Worm (Caenorhabditis elegans) whole organism, L3 larva: ENCODE data around the gene T01B11.1.

ENCODE experiments used
- R02D3.7 ChIP-seq: fragments of 150-350 bp; optimal IDR thresholded peaks from 2 replicates; lab custom pipeline; 2014; ENCODE audit warnings: missing biosample characterization, missing genetic modification characterization
- ZK546.5 ChIP-seq: sonication (generic microtip); optimal IDR thresholded peaks from 2 replicates; lab custom pipeline; 2017; ENCODE audit warnings: missing biosample characterization, missing genetic modification characterization
- ceh-16 ChIP-seq: sonication (generic microtip); optimal IDR thresholded peaks from 2 replicates; lab custom pipeline; 2017; ENCODE audit warnings: missing biosample characterization, missing genetic modification characterization
- ceh-28 ChIP-seq: fragments of 150-350 bp; optimal IDR thresholded peaks from 2 replicates; lab custom pipeline; 2014; ENCODE audit warnings: missing biosample characterization, missing genetic modification reagents, missing genetic modification characterization
- ceh-9 ChIP-seq: sonication (generic microtip); optimal IDR thresholded peaks from 2 replicates; lab custom pipeline; 2018; ENCODE audit warnings: missing biosample characterization, missing genetic modification characterization
- daf-12 ChIP-seq: fragments of 150-350 bp; optimal IDR thresholded peaks from 2 replicates; lab custom pipeline; 2014; ENCODE audit warnings: missing biosample characterization, missing genetic modification reagents, missing genetic modification characterization
- egl-27 ChIP-seq: sonication (generic microtip); optimal IDR thresholded peaks from 4 replicates; lab custom pipeline; 2017; ENCODE audit warnings: missing biosample characterization, missing genetic modification reagents, missing genetic modification characterization
- egl-5 ChIP-seq: fragments of 150-350 bp; optimal IDR thresholded peaks from 2 replicates; lab custom pipeline; 2017; ENCODE audit warnings: missing biosample characterization, missing genetic modification reagents, missing genetic modification characterization, inconsistent platforms
- elt-1 ChIP-seq: fragments of 150-350 bp; optimal IDR thresholded peaks from 2 replicates; lab custom pipeline; 2014; ENCODE audit warnings: missing biosample characterization, missing genetic modification characterization
- elt-2 ChIP-seq: sonication (generic microtip); optimal IDR thresholded peaks from 2 replicates; lab custom pipeline; 2016; ENCODE audit warnings: missing genetic modification reagents, mild to moderate bottlenecking, missing genetic modification characterization, missing compliant biosample characterization
- elt-3 ChIP-seq, 3 experiments: fragments of 150-350 bp in 1 of 3; sonication (generic microtip) in 2 of 3; optimal IDR thresholded peaks; 2 replicates in 2 of 3; 4 replicates in 1 of 3; lab custom pipeline; 2014 to 2017; ENCODE audit warnings: missing biosample characterization in 3 of 3, missing genetic modification characterization in 3 of 3
- eor-1 ChIP-seq, 2 experiments: fragments of 150-350 bp; optimal IDR thresholded peaks; 2 replicates each; lab custom pipeline; 2014 to 2018; ENCODE audit warnings: missing biosample characterization in 2 of 2, missing genetic modification characterization in 2 of 2
- fkh-10 ChIP-seq: sonication (generic microtip); optimal IDR thresholded peaks from 2 replicates; lab custom pipeline; 2017; ENCODE audit warnings: missing biosample characterization, missing genetic modification reagents, missing genetic modification characterization
- fkh-2 ChIP-seq: fragments of 150-350 bp; optimal IDR thresholded peaks from 2 replicates; lab custom pipeline; 2014; ENCODE audit warnings: missing biosample characterization, missing genetic modification reagents, missing genetic modification characterization
- fos-1 ChIP-seq: fragments of 150-350 bp; optimal IDR thresholded peaks from 2 replicates; lab custom pipeline; 2014; ENCODE audit warnings: missing biosample characterization, missing genetic modification characterization
- jun-1 ChIP-seq: fragments of 150-350 bp; optimal IDR thresholded peaks from 2 replicates; lab custom pipeline; 2014; ENCODE audit warnings: missing biosample characterization, missing genetic modification reagents, missing genetic modification characterization
- lin-15B ChIP-seq: fragments of 150-350 bp; optimal IDR thresholded peaks from 2 replicates; lab custom pipeline; 2014; ENCODE audit warnings: missing biosample characterization, missing genetic modification characterization
- lin-39 ChIP-seq: fragments of 150-350 bp; optimal IDR thresholded peaks from 2 replicates; lab custom pipeline; 2018; ENCODE audit warnings: missing biosample characterization, missing genetic modification reagents, missing genetic modification characterization
- lsy-12 ChIP-seq: sonication (generic microtip); optimal IDR thresholded peaks from 2 replicates; lab custom pipeline; 2016; ENCODE audit warnings: mild to moderate bottlenecking, missing genetic modification characterization, missing compliant biosample characterization
- mdl-1 ChIP-seq: fragments of 150-350 bp; optimal IDR thresholded peaks from 2 replicates; lab custom pipeline; 2014; ENCODE audit warnings: missing biosample characterization, missing genetic modification characterization
- nhr-11 ChIP-seq: fragments of 150-350 bp; optimal IDR thresholded peaks from 2 replicates; lab custom pipeline; 2014; ENCODE audit warnings: missing biosample characterization, missing genetic modification characterization
- nhr-12 ChIP-seq: fragments of 150-350 bp; optimal IDR thresholded peaks from 2 replicates; lab custom pipeline; 2014; ENCODE audit warnings: missing biosample characterization, missing genetic modification characterization
- nhr-23 ChIP-seq: fragments of 150-350 bp; optimal IDR thresholded peaks from 2 replicates; lab custom pipeline; 2014; ENCODE audit warnings: missing biosample characterization, missing genetic modification reagents, missing genetic modification characterization
- nhr-25 ChIP-seq: sonication (generic microtip); optimal IDR thresholded peaks from 2 replicates; lab custom pipeline; 2017; ENCODE audit warnings: missing biosample characterization, missing genetic modification characterization
- nhr-28 ChIP-seq: fragments of 150-350 bp; optimal IDR thresholded peaks from 2 replicates; lab custom pipeline; 2014; ENCODE audit warnings: missing biosample characterization, missing genetic modification characterization
- nhr-43 ChIP-seq: sonication (generic microtip); optimal IDR thresholded peaks from 2 replicates; lab custom pipeline; 2016; ENCODE audit warnings: mild to moderate bottlenecking, missing genetic modification characterization, missing compliant biosample characterization; ENCODE audit not compliant: poor library complexity, severe bottlenecking
- nhr-77 ChIP-seq: fragments of 150-350 bp; optimal IDR thresholded peaks from 2 replicates; lab custom pipeline; 2014; ENCODE audit warnings: missing biosample characterization, missing genetic modification characterization
- pha-4 ChIP-seq: fragments of 150-350 bp; optimal IDR thresholded peaks from 2 replicates; lab custom pipeline; 2014; ENCODE audit warnings: missing biosample characterization, missing genetic modification reagents, missing genetic modification characterization
- pqm-1 ChIP-seq: fragments of 150-350 bp; optimal IDR thresholded peaks from 2 replicates; lab custom pipeline; 2017; ENCODE audit warnings: missing biosample characterization, missing genetic modification characterization, inconsistent platforms
- sea-2 ChIP-seq: fragments of 150-350 bp; sonication (generic microtip); optimal IDR thresholded peaks from 4 replicates; lab custom pipeline; 2014; ENCODE audit warnings: missing biosample characterization, missing genetic modification reagents, missing genetic modification characterization
- tbx-2 ChIP-seq: sonication (generic microtip); optimal IDR thresholded peaks from 2 replicates; lab custom pipeline; 2016; ENCODE audit warnings: mild to moderate bottlenecking, missing genetic modification characterization, missing compliant biosample characterization
- unc-62 ChIP-seq: fragments of 150-350 bp; sonication (generic microtip); optimal IDR thresholded peaks from 4 replicates; lab custom pipeline; 2014; ENCODE audit warnings: missing biosample characterization, missing genetic modification reagents, missing genetic modification characterization
- zag-1 ChIP-seq: fragments of 150-350 bp; optimal IDR thresholded peaks from 2 replicates; lab custom pipeline; 2014; ENCODE audit warnings: missing biosample characterization, missing genetic modification characterization
- ztf-11 ChIP-seq: fragments of 150-350 bp; optimal IDR thresholded peaks from 2 replicates; lab custom pipeline; 2014; ENCODE audit warnings: missing biosample characterization, missing genetic modification characterization
- ztf-4 ChIP-seq: fragments of 150-350 bp; optimal IDR thresholded peaks from 2 replicates; lab custom pipeline; 2014; ENCODE audit warnings: missing biosample characterization, missing genetic modification characterization

The T01B11.1 gene

ce11 chrIV:8449869-8450268, 2.9 kb downstream of the T01B11.1 start:
- no peak for TF ChIP-seq elt-1
- no peak for TF ChIP-seq elt-3 (tag; optimal IDR thresholded peaks at IDR 0.05; lab: Kevin White, UChicago)
- TF ChIP-seq ZK546.5 (tag; lab: Kevin White, UChicago): no peak
- TF ChIP-seq tbx-2: no peak
- TF ChIP-seq ceh-28 (tag; lab: Kevin White, UChicago): no peak
- TF ChIP-seq R02D3.7 (tag; lab: Kevin White, UChicago): no peak
- TF ChIP-seq zag-1 (tag; lab: Kevin White, UChicago): no peak
- no peak for TF ChIP-seq egl-27
- TF ChIP-seq nhr-43: no peak
- TF ChIP-seq nhr-25 (tag; lab: Kevin White, UChicago): no peak
- no peak for TF ChIP-seq nhr-28 (tag; lab: Kevin White, UChicago)
- no peak for TF ChIP-seq pha-4 (tag; lab: Kevin White, UChicago)
- no peak for TF ChIP-seq mdl-1 (tag; lab: Kevin White, UChicago)
- no peak for TF ChIP-seq lin-15B (tag; lab: Kevin White, UChicago)
- no peak for TF ChIP-seq nhr-77
- TF ChIP-seq ztf-4 (tag; lab: Kevin White, UChicago): no peak
- TF ChIP-seq nhr-12 (tag; lab: Kevin White, UChicago): no peak
- TF ChIP-seq fkh-2: no peak

ce11 chrIV:8450534-8450933, 3.5 kb downstream of the T01B11.1 start:
- no peak for TF ChIP-seq nhr-77
- peak; percentile 35 for TF ChIP-seq pha-4 (tag; lab: Kevin White, UChicago)
- peak; percentile 33 for TF ChIP-seq nhr-23 (tag; lab: Kevin White, UChicago)
- TF ChIP-seq ztf-11: no peak
- TF ChIP-seq fos-1 (tag; lab: Kevin White, UChicago): no peak
- TF ChIP-seq jun-1: peak; percentile 64
- TF ChIP-seq pqm-1 (tag; lab: Kevin White, UChicago): peak; percentile 68
- TF ChIP-seq elt-3 (tag; optimal IDR thresholded peaks at IDR 0.05; lab: Kevin White, UChicago): peak in 2 of 3 experiments; percentile 40 to 88
- TF ChIP-seq elt-2 (tag; lab: Kevin White, UChicago): peak; percentile 94

- TF ChIP-seq fos-1 (tag; lab: Kevin White, UChicago): no peak
- TF ChIP-seq lin-39 (tag; lab: Kevin White, UChicago): no peak
- peak; percentile 96 for TF ChIP-seq elt-2 (tag; lab: Kevin White, UChicago)
- TF ChIP-seq nhr-25 (tag; lab: Kevin White, UChicago): no peak
Observed at ce11 chrIV:8451709-8452248, 4.8 kb downstream of the T01B11.1 start, which contains the start of gene eppl-1. TSS of gene eppl-1 (minus strand) at chrIV:8451759.

ce11 chrIV:8453178-8453577, 6.2 kb downstream of the T01B11.1 start:
- TF ChIP-seq ceh-9 (no peak), unc-62 (GFP tag; lab: Kevin White, UChicago) (no peak), lsy-12 (tag; lab: Kevin White, UChicago) (no peak), pha-4 (tag; lab: Kevin White, UChicago) (peak; percentile 33), jun-1 (peak; percentile 59), pqm-1 (tag; lab: Kevin White, UChicago) (peak; percentile 85), elt-2 (tag; lab: Kevin White, UChicago) (peak; percentile 97)

- TF ChIP-seq elt-2 (tag; lab: Kevin White, UChicago) (peak; percentile 75), nhr-77 (no peak), egl-27 (no peak), pqm-1 (tag; lab: Kevin White, UChicago) (peak; percentile 35)
- TF ChIP-seq, all 47 proteins: peak for 2
Observed at ce11 chrIV:8454076-8454475, 7.1 kb downstream of the T01B11.1 start.

- TF ChIP-seq unc-62 (GFP tag; lab: Kevin White, UChicago) (no peak), nhr-11 (tag; lab: Kevin White, UChicago) (no peak), sea-2 (GFP tag; lab: Kevin White, UChicago) (no peak), ceh-16 (tag; lab: Kevin White, UChicago) (no peak), lin-39 (tag; lab: Kevin White, UChicago) (no peak), ZK546.5 (tag; lab: Kevin White, UChicago) (no peak), ceh-28 (tag; lab: Kevin White, UChicago) (no peak), nhr-43 (no peak), nhr-12 (tag; lab: Kevin White, UChicago) (no peak), egl-5 (tag; lab: Kevin White, UChicago) (no peak), daf-12 (tag; lab: Kevin White, UChicago) (no peak), elt-2 (tag; lab: Kevin White, UChicago) (no peak), eor-1 (tag; optimal IDR thresholded peaks at IDR 0.05; lab: Kevin White, UChicago) (no peak), ceh-9 (no peak), elt-3 (tag; optimal IDR thresholded peaks at IDR 0.05; lab: Kevin White, UChicago) (no peak), ztf-4 (tag; lab: Kevin White, UChicago) (no peak), fkh-10 (GFP tag; lab: Kevin White, UChicago) (no peak), nhr-77 (no peak), elt-1 (no peak)
Observed at ce11 chrIV:8456899-8457298, 9.9 kb downstream of the T01B11.1 start, which contains the start of gene syx-4. TSS of gene syx-4 (plus strand) at chrIV:8457280.
